Fruit fly (Drosophila melanogaster) S2 (cell line): Measurements from ENCODE around the gene CG42870.

ENCODE experiments used
- CG8478 ChIP-seq: fragments of >200 bp; optimal IDR thresholded peaks from 2 replicates; lab custom pipeline; 2018
- CTCF ChIP-seq, 2 experiments: fragments of >200 bp; optimal IDR thresholded peaks; 2 replicates each; lab custom pipeline; 2018

DNA sequence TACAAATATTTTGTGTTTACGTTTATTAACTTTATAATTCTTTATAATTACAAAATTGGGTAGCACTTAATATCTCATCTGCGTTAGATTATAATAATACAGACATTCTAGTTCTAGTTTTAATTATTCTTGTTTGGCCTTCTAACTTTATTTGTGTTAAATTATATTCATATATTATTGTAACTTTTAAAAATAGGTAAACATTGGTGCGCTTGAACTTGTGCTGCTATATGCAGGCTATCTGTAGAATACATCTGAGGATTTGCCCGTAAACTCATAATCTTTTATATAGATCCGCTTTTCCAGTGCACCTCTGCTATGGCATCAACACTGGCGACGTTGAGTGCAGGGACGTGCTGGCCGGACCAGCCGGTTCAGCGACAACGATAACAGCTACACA, 14.7 kb downstream of the CG42870 start:
- no peak for TF ChIP-seq CTCF (optimal IDR thresholded peaks at IDR 0.05; lab: Kevin White, UChicago)
- no peak for TF ChIP-seq CG8478 (lab: Kevin White, UChicago)
